Worm (Caenorhabditis elegans) whole organism, young adult: ENCODE results near the gene smc-4.

Experiments used
- B0019.2 ChIP-seq: fragments of 200-800 bp; sonication (Bioruptor generic); conservative IDR thresholded peaks from 2 replicates; pipeline ENCODE4 v1.3.6; 2022; ENCODE audit warnings: missing genetic modification reagents, missing genetic modification characterization, missing compliant biosample characterization
- C17E4.6 ChIP-seq: fragments of 200-800 bp; sonication (Bioruptor generic); IDR thresholded peaks from 2 replicates; pipeline ENCODE4 v1.3.6; 2022; ENCODE audit warnings: missing genetic modification reagents, missing genetic modification characterization, missing compliant biosample characterization
- F37B4.10 ChIP-seq: fragments of 200-800 bp; sonication (Bioruptor generic); IDR thresholded peaks from 2 replicates; pipeline ENCODE4 v1.3.6; 2022; ENCODE audit warnings: missing genetic modification characterization, missing compliant biosample characterization
- F55B11.4 ChIP-seq: sonication (generic microtip); optimal IDR thresholded peaks from 2 replicates; lab custom pipeline; 2016; ENCODE audit warnings: missing compliant biosample characterization, missing genetic modification characterization, borderline replicate concordance; ENCODE audit not compliant: insufficient read depth
- K11D2.4 ChIP-seq: fragments of 200-800 bp; sonication (Bioruptor generic); IDR thresholded peaks from 2 replicates; pipeline ENCODE4 v1.3.6; 2022; ENCODE audit warnings: missing genetic modification reagents, missing genetic modification characterization, missing compliant biosample characterization
- K12H6.12 ChIP-seq: fragments of 200-800 bp; sonication (Bioruptor generic); optimal IDR thresholded peaks from 2 replicates; lab custom pipeline; 2018; ENCODE audit warnings: mild to moderate bottlenecking, missing genetic modification characterization, missing compliant biosample characterization
- ZK185.1 ChIP-seq: sonication (generic microtip); optimal IDR thresholded peaks from 2 replicates; lab custom pipeline; 2016; ENCODE audit warnings: mild to moderate bottlenecking, missing genetic modification characterization, missing compliant biosample characterization; ENCODE audit not compliant: poor library complexity, severe bottlenecking
- athp-1 ChIP-seq: sonication (generic microtip); optimal IDR thresholded peaks from 2 replicates; lab custom pipeline; 2017; ENCODE audit warnings: mild to moderate bottlenecking, missing genetic modification characterization, missing compliant biosample characterization
- attf-5 ChIP-seq: fragments of 200-800 bp; sonication (Bioruptor generic); optimal IDR thresholded peaks from 2 replicates; lab custom pipeline; 2018; ENCODE audit warnings: mild to moderate bottlenecking, missing genetic modification characterization, missing compliant biosample characterization
- bed-1 ChIP-seq: fragments of 200-800 bp; sonication (Bioruptor generic); IDR thresholded peaks from 2 replicates; pipeline ENCODE4 v1.3.6; 2022; ENCODE audit warnings: missing genetic modification reagents, missing genetic modification characterization, missing compliant biosample characterization
- ceh-27 ChIP-seq: fragments of 200-800 bp; sonication (Bioruptor generic); optimal IDR thresholded peaks from 2 replicates; lab custom pipeline; 2018; ENCODE audit warnings: mild to moderate bottlenecking, missing genetic modification characterization, moderate library complexity, missing compliant biosample characterization
- chd-7 ChIP-seq: sonication (generic microtip); optimal IDR thresholded peaks from 2 replicates; lab custom pipeline; 2016; ENCODE audit warnings: mild to moderate bottlenecking, missing genetic modification characterization, moderate library complexity, missing compliant biosample characterization
- dox-1 ChIP-seq: fragments of 200-800 bp; sonication (Bioruptor generic); IDR thresholded peaks from 2 replicates; pipeline ENCODE4 v1.3.6; 2022; ENCODE audit warnings: missing genetic modification reagents, missing genetic modification characterization, missing compliant biosample characterization
- dpl-1 ChIP-seq: fragments of 150-350 bp; optimal IDR thresholded peaks from 2 replicates; lab custom pipeline; 2014; ENCODE audit warnings: missing biosample characterization, missing genetic modification reagents, missing genetic modification characterization
- egl-44 ChIP-seq: fragments of 200-800 bp; sonication (Bioruptor generic); IDR thresholded peaks from 2 replicates; pipeline ENCODE4 v1.3.6; 2022; ENCODE audit warnings: missing genetic modification reagents, missing genetic modification characterization, missing compliant biosample characterization
- ets-4 ChIP-seq: fragments of 200-800 bp; sonication (Bioruptor generic); optimal IDR thresholded peaks from 2 replicates; lab custom pipeline; 2018; ENCODE audit warnings: mild to moderate bottlenecking, missing genetic modification characterization, missing compliant biosample characterization
- gei-17 ChIP-seq: fragments of 200-800 bp; sonication (Bioruptor generic); optimal IDR thresholded peaks from 2 replicates; lab custom pipeline; 2018; ENCODE audit warnings: mild to moderate bottlenecking, missing genetic modification characterization, missing compliant biosample characterization
- hmg-1.2 ChIP-seq: fragments of 200-800 bp; sonication (Bioruptor generic); IDR thresholded peaks from 2 replicates; pipeline ENCODE4 v1.3.6; 2022; ENCODE audit warnings: missing genetic modification reagents, missing genetic modification characterization, missing compliant biosample characterization
- lin-35 ChIP-seq, 3 experiments: fragments of 150-350 bp in 2 of 3; sonication (generic microtip) in 1 of 3; optimal IDR thresholded peaks; 2 replicates each; lab custom pipeline; 2014 to 2018; ENCODE audit warnings: missing biosample characterization in 3 of 3, missing genetic modification characterization in 3 of 3, missing genetic modification reagents in 3 of 3
- lir-1 ChIP-seq: fragments of 200-800 bp; sonication (Bioruptor generic); conservative IDR thresholded peaks from 2 replicates; pipeline ENCODE4 v1.3.6; 2022; ENCODE audit warnings: missing genetic modification reagents, missing genetic modification characterization, missing compliant biosample characterization
- madf-10 ChIP-seq: sonication (generic microtip); optimal IDR thresholded peaks from 2 replicates; lab custom pipeline; 2016; ENCODE audit warnings: mild to moderate bottlenecking, missing genetic modification characterization, missing compliant biosample characterization
- madf-3 ChIP-seq: fragments of 200-800 bp; sonication (Bioruptor generic); IDR thresholded peaks from 2 replicates; pipeline ENCODE4 v1.3.6; 2022; ENCODE audit warnings: missing genetic modification reagents, missing genetic modification characterization, missing compliant biosample characterization
- madf-6 ChIP-seq: fragments of 200-800 bp; sonication (Bioruptor generic); IDR thresholded peaks from 2 replicates; pipeline ENCODE4 v1.3.6; 2022; ENCODE audit warnings: missing genetic modification reagents, missing genetic modification characterization, missing compliant biosample characterization
- mcd-1 ChIP-seq: fragments of 200-800 bp; sonication (Bioruptor generic); IDR thresholded peaks from 2 replicates; pipeline ENCODE4 v1.3.6; 2022; ENCODE audit warnings: missing genetic modification reagents, missing genetic modification characterization, missing compliant biosample characterization
- nfya-1 ChIP-seq: sonication (generic microtip); optimal IDR thresholded peaks from 2 replicates; lab custom pipeline; 2017; ENCODE audit warnings: antibody characterized with exemption, missing compliant biosample characterization, missing genetic modification characterization, borderline replicate concordance; ENCODE audit not compliant: insufficient read depth
- nhr-27 ChIP-seq: fragments of 200-800 bp; sonication (Bioruptor generic); optimal IDR thresholded peaks from 2 replicates; lab custom pipeline; 2018; ENCODE audit warnings: mild to moderate bottlenecking, missing genetic modification characterization, moderate library complexity, missing compliant biosample characterization
- nhr-80 ChIP-seq: sonication (generic microtip); optimal IDR thresholded peaks from 2 replicates; lab custom pipeline; 2016; ENCODE audit warnings: missing genetic modification characterization, missing compliant biosample characterization
- pbrm-1 ChIP-seq: fragments of 200-800 bp; sonication (Bioruptor generic); IDR thresholded peaks from 2 replicates; pipeline ENCODE4 v1.3.6; 2022; ENCODE audit warnings: missing genetic modification reagents, missing genetic modification characterization, missing compliant biosample characterization
- rec-8 ChIP-seq, 2 experiments: sonication (generic microtip); optimal IDR thresholded peaks; 2 replicates each; lab custom pipeline; 2016; ENCODE audit warnings: mild to moderate bottlenecking in 2 of 2, missing genetic modification characterization in 2 of 2, missing genetic modification reagents in 2 of 2, missing genotype in 2 of 2, missing biosample characterization in 1 of 2, missing compliant biosample characterization in 1 of 2, moderate library complexity in 1 of 2
- repo-1 ChIP-seq: sonication (generic microtip); optimal IDR thresholded peaks from 2 replicates; lab custom pipeline; 2017; ENCODE audit warnings: mild to moderate bottlenecking, missing genetic modification characterization, missing compliant biosample characterization
- zfh-2 ChIP-seq: fragments of 200-800 bp; sonication (Bioruptor generic); conservative IDR thresholded peaks from 2 replicates; pipeline ENCODE4 v1.3.6; 2022; ENCODE audit warnings: missing genetic modification reagents, missing genetic modification characterization, missing compliant biosample characterization
- zim-3 ChIP-seq: sonication (generic microtip); optimal IDR thresholded peaks from 2 replicates; lab custom pipeline; 2017; ENCODE audit warnings: mild to moderate bottlenecking, missing genetic modification characterization, moderate library complexity, missing compliant biosample characterization
- ztf-25 ChIP-seq: fragments of 200-800 bp; sonication (Bioruptor generic); IDR thresholded peaks from 2 replicates; pipeline ENCODE4 v1.3.6; 2022; ENCODE audit warnings: missing genetic modification reagents, missing genetic modification characterization, missing compliant biosample characterization
- ztf-3 ChIP-seq: fragments of 200-800 bp; sonication (Bioruptor generic); optimal IDR thresholded peaks from 2 replicates; lab custom pipeline; 2018; ENCODE audit warnings: mild to moderate bottlenecking, missing genetic modification characterization, missing compliant biosample characterization
- ztf-6 ChIP-seq: fragments of 200-800 bp; sonication (Bioruptor generic); IDR thresholded peaks from 2 replicates; pipeline ENCODE4 v1.3.6; 2022; ENCODE audit warnings: missing genetic modification reagents, missing genetic modification characterization, missing compliant biosample characterization

Gene smc-4

ce11 chrIII:4551963-4552362, 35.3 kb upstream of the smc-4 start (continued):
- no peak for TF ChIP-seq zim-3 (tag; lab: Kevin White, UChicago)
- peak; percentile 87 for TF ChIP-seq dox-1 (GFP tag; lab: Robert Waterston, UW)
- TF ChIP-seq ceh-27 (GFP tag; lab: Kevin White, UChicago), result peak; percentile 88
- peak; percentile 43 for TF ChIP-seq ets-4 (GFP tag; lab: Kevin White, UChicago)
- TF ChIP-seq F55B11.4, result no peak
- peak; percentile 40 for TF ChIP-seq ZK185.1 (tag; lab: Kevin White, UChicago)
- TF ChIP-seq chd-7 (tag; lab: Kevin White, UChicago), result peak; percentile 44
- TF ChIP-seq ztf-6 (GFP tag; lab: Robert Waterston, UW), result no peak
- TF ChIP-seq ztf-3 (GFP tag; lab: Kevin White, UChicago), result no peak
- TF ChIP-seq lir-1 (GFP tag; lab: Robert Waterston, UW), result no peak
- TF ChIP-seq attf-5 (GFP tag; lab: Kevin White, UChicago), result peak; percentile 90
- TF ChIP-seq C17E4.6 (GFP tag; lab: Robert Waterston, UW), result no peak
- TF ChIP-seq madf-10 (tag; lab: Kevin White, UChicago), result peak; percentile 43
- no peak for TF ChIP-seq ztf-25 (GFP tag; lab: Robert Waterston, UW)
- TF ChIP-seq pbrm-1 (GFP tag; lab: Robert Waterston, UW), result 0 out of 2 replicates have a peak, but pooled peaks have one; percentile 18
- TF ChIP-seq hmg-1.2 (GFP tag; lab: Robert Waterston, UW), result peak; percentile 68; the same call in 1 of the 2 replicates
- peak; percentile 79 for TF ChIP-seq K12H6.12 (tag; lab: Kevin White, UChicago)

ce11 chrIII:4552872-4553271, 34.4 kb upstream of the smc-4 start:
- TF ChIP-seq zfh-2 (GFP tag; lab: Robert Waterston, UW) (no peak), egl-44 (GFP tag; lab: Robert Waterston, UW) (no peak), nhr-80 (peak; percentile 40), madf-6 (GFP tag; lab: Robert Waterston, UW) (0 out of 2 replicates have a peak, but pooled peaks have one; percentile 23), madf-3 (GFP tag; lab: Robert Waterston, UW) (no peak), C17E4.6 (GFP tag; lab: Robert Waterston, UW) (no peak)

ce11 chrIII:4553316-4553715, 34.0 kb upstream of the smc-4 start, which contains the start of gene imph-1:
Gene imph-1 (plus strand): TSS chrIII:4553616.
- TF ChIP-seq athp-1 (tag; lab: Kevin White, UChicago) (no peak), dpl-1 (GFP tag; lab: Kevin White, UChicago) (no peak), nhr-27 (tag; lab: Kevin White, UChicago) (no peak), mcd-1 (GFP tag; lab: Robert Waterston, UW) (no peak), bed-1 (GFP tag; lab: Robert Waterston, UW) (no peak), gei-17 (no peak), F37B4.10 (GFP tag; lab: Robert Waterston, UW) (no peak)

- TF ChIP-seq repo-1 (peak; percentile 28), nfya-1 (tag; lab: Kevin White, UChicago) (no peak), rec-8 (tag; optimal IDR thresholded peaks at IDR 0.05; lab: Kevin White, UChicago) (no peak), lin-35 (GFP tag; optimal IDR thresholded peaks at IDR 0.05; lab: Kevin White, UChicago) (no peak), nhr-27 (tag; lab: Kevin White, UChicago) (no peak), B0019.2 (GFP tag; lab: Robert Waterston, UW) (no peak), K11D2.4 (no peak)
Observed at ce11 chrIII:4555345-4555744, 32.0 kb upstream of the smc-4 start.
